Fruit fly (Drosophila melanogaster) whole organism, embryonic: ENCODE measurements around the gene CG17982.
A peak's percentile ranks its signal among the peaks of the same experiment; 100 is the strongest.

ENCODE experiments used
- Aef1 ChIP-seq: fragments of 200-800 bp; sonication (Bioruptor generic); IDR thresholded peaks from 3 replicates; pipeline ENCODE4 v1.3.6; 2022; ENCODE audit warnings: missing biosample characterization, missing genetic modification characterization
- CG10462 ChIP-seq: fragments of 200-800 bp; sonication (Bioruptor generic); optimal IDR thresholded peaks from 2 replicates; lab custom pipeline; 2016; ENCODE audit warnings: missing biosample characterization, missing genetic modification characterization
- CG10979 ChIP-seq: fragments of 200-800 bp; sonication (Bioruptor generic); optimal IDR thresholded peaks from 2 replicates; lab custom pipeline; 2018; ENCODE audit warnings: missing biosample characterization, mild to moderate bottlenecking, missing genetic modification characterization, moderate library complexity
- CG11695 ChIP-seq: fragments of 200-800 bp; sonication (Bioruptor generic); IDR thresholded peaks from 3 replicates; pipeline ENCODE4 v1.3.6; 2022; ENCODE audit warnings: missing biosample characterization, missing genetic modification characterization
- CG12219 ChIP-seq: fragments of 200-800 bp; sonication (Bioruptor generic); optimal IDR thresholded peaks from 3 replicates; lab custom pipeline; 2018; ENCODE audit warnings: missing biosample characterization, mild to moderate bottlenecking, missing genetic modification characterization
- CG12659 ChIP-seq: fragments of 200-800 bp; sonication (Bioruptor generic); optimal IDR thresholded peaks from 3 replicates; lab custom pipeline; 2017; ENCODE audit warnings: mild to moderate bottlenecking, missing biosample characterization, missing genetic modification reagents, missing genetic modification characterization
- CG12769 ChIP-seq: fragments of 200-800 bp; sonication (Bioruptor generic); optimal IDR thresholded peaks from 2 replicates; lab custom pipeline; 2019; ENCODE audit warnings: missing biosample characterization, mild to moderate bottlenecking, missing genetic modification characterization, moderate library complexity
- CG14441 ChIP-seq: fragments of 200-800 bp; sonication (Bioruptor generic); IDR thresholded peaks from 2 replicates; pipeline ENCODE4 v1.3.6; 2022; ENCODE audit warnings: missing biosample characterization, missing genetic modification characterization
- CG15696 ChIP-seq: fragments of 200-800 bp; sonication (Bioruptor generic); optimal IDR thresholded peaks from 2 replicates; lab custom pipeline; 2019; ENCODE audit warnings: missing biosample characterization, mild to moderate bottlenecking, missing genetic modification characterization, moderate library complexity
- CG1602 ChIP-seq: fragments of 200-800 bp; sonication (Bioruptor generic); optimal IDR thresholded peaks from 3 replicates; lab custom pipeline; 2016; ENCODE audit warnings: missing biosample characterization, missing genetic modification characterization
- CG1832 ChIP-seq: fragments of 200-800 bp; sonication (Bioruptor generic); optimal IDR thresholded peaks from 2 replicates; lab custom pipeline; 2017; ENCODE audit warnings: missing biosample characterization, mild to moderate bottlenecking, missing genetic modification characterization, inconsistent platforms
- CG2889 ChIP-seq: fragments of 200-800 bp; sonication (Bioruptor generic); IDR thresholded peaks from 3 replicates; pipeline ENCODE4 v1.3.6; 2022; ENCODE audit warnings: missing biosample characterization, missing genetic modification characterization
- CG31365 ChIP-seq: fragments of 200-800 bp; sonication (Bioruptor generic); optimal IDR thresholded peaks from 2 replicates; lab custom pipeline; 2018; ENCODE audit warnings: missing biosample characterization, mild to moderate bottlenecking, missing genetic modification characterization
- CG3163 ChIP-seq: fragments of 200-800 bp; sonication (Bioruptor generic); optimal IDR thresholded peaks from 3 replicates; lab custom pipeline; 2016; ENCODE audit warnings: missing biosample characterization, missing genetic modification characterization
- CG3281 ChIP-seq: fragments of 200-800 bp; sonication (Bioruptor generic); optimal IDR thresholded peaks from 3 replicates; lab custom pipeline; 2017; ENCODE audit warnings: missing biosample characterization, mild to moderate bottlenecking, missing genetic modification characterization
- CG3407 ChIP-seq: fragments of 200-800 bp; sonication (Bioruptor generic); optimal IDR thresholded peaks from 2 replicates; lab custom pipeline; 2018; ENCODE audit warnings: missing biosample characterization, mild to moderate bottlenecking, missing genetic modification characterization
- CG4328 ChIP-seq: fragments of 200-800 bp; sonication (Bioruptor generic); optimal IDR thresholded peaks from 3 replicates; lab custom pipeline; 2017; ENCODE audit warnings: missing biosample characterization, missing genetic modification reagents, missing genetic modification characterization
- CG4617 ChIP-seq: fragments of 200-800 bp; sonication (Bioruptor generic); optimal IDR thresholded peaks from 3 replicates; lab custom pipeline; 2016; ENCODE audit warnings: missing biosample characterization, missing genetic modification characterization, borderline replicate concordance
- CG4707 ChIP-seq: fragments of 200-800 bp; sonication (Bioruptor generic); optimal IDR thresholded peaks from 2 replicates; lab custom pipeline; 2018; ENCODE audit warnings: missing biosample characterization, mild to moderate bottlenecking, missing genetic modification characterization, moderate library complexity
- CG5180 ChIP-seq: fragments of 200-800 bp; sonication (Bioruptor generic); optimal IDR thresholded peaks from 3 replicates; lab custom pipeline; 2017; ENCODE audit warnings: missing biosample characterization, missing genetic modification characterization, mild to moderate bottlenecking, moderate library complexity, missing genetic modification reagents
- CG6765 ChIP-seq: fragments of 200-800 bp; sonication (Bioruptor generic); optimal IDR thresholded peaks from 3 replicates; lab custom pipeline; 2017; ENCODE audit warnings: missing biosample characterization, mild to moderate bottlenecking, missing genetic modification characterization
- CG7745 ChIP-seq: fragments of 200-800 bp; sonication (Bioruptor generic); optimal IDR thresholded peaks from 2 replicates; lab custom pipeline; 2018; ENCODE audit warnings: missing biosample characterization, mild to moderate bottlenecking, missing genetic modification characterization, moderate library complexity
- CG8359 ChIP-seq: fragments of 200-800 bp; sonication (Bioruptor generic); optimal IDR thresholded peaks from 2 replicates; lab custom pipeline; 2017; ENCODE audit warnings: missing biosample characterization, mild to moderate bottlenecking, missing genetic modification characterization, borderline replicate concordance
- Doc3 ChIP-seq: fragments of 200-800 bp; sonication (Bioruptor generic); IDR thresholded peaks from 3 replicates; pipeline ENCODE4 v1.3.6; 2022; ENCODE audit warnings: missing biosample characterization, missing genetic modification characterization; ENCODE audit not compliant: partially characterized antibody
- Dp ChIP-seq: fragments of 200-800 bp; sonication (Bioruptor generic); optimal IDR thresholded peaks from 2 replicates; lab custom pipeline; 2018; ENCODE audit warnings: missing biosample characterization, mild to moderate bottlenecking, missing genetic modification characterization, moderate library complexity
- Ets65A ChIP-seq: fragments of 200-800 bp; sonication (Bioruptor generic); peaks from one replicate; lab custom pipeline; 2016; ENCODE audit warnings: missing biosample characterization, missing genetic modification characterization
- H2.0 ChIP-seq: fragments of 200-800 bp; sonication (Bioruptor generic); IDR thresholded peaks from 2 replicates; pipeline ENCODE4 v1.3.6; 2022; ENCODE audit warnings: missing biosample characterization, missing genetic modification characterization
- Myb ChIP-seq: fragments of 200-800 bp; sonication (Bioruptor generic); optimal IDR thresholded peaks from 2 replicates; lab custom pipeline; 2016; ENCODE audit warnings: missing biosample characterization, missing genetic modification characterization
- NfI ChIP-seq: fragments of 200-800 bp; sonication (Bioruptor generic); optimal IDR thresholded peaks from 3 replicates; lab custom pipeline; 2018; ENCODE audit warnings: missing biosample characterization, mild to moderate bottlenecking, missing genetic modification characterization, moderate library complexity
- Pdp1 ChIP-seq, 2 experiments: fragments of 200-800 bp; sonication (Bioruptor generic); optimal IDR thresholded peaks; 3 replicates each; lab custom pipeline; 2016; ENCODE audit warnings: missing biosample characterization in 2 of 2, missing genetic modification characterization in 2 of 2, mild to moderate bottlenecking in 1 of 2, moderate library complexity in 1 of 2
- Ravus ChIP-seq: fragments of 200-800 bp; sonication (Bioruptor generic); IDR thresholded peaks from 2 replicates; pipeline ENCODE4 v1.3.6; 2022; ENCODE audit warnings: missing biosample characterization, missing genetic modification characterization
- Sox102F ChIP-seq: fragments of 200-800 bp; sonication (Bioruptor generic); optimal IDR thresholded peaks from 2 replicates; lab custom pipeline; 2018; ENCODE audit warnings: missing biosample characterization, mild to moderate bottlenecking, missing genetic modification characterization, moderate library complexity
- ab ChIP-seq: fragments of 200-800 bp; sonication (Bioruptor generic); optimal IDR thresholded peaks from 2 replicates; lab custom pipeline; 2016; ENCODE audit warnings: missing biosample characterization, missing genetic modification characterization
- ara ChIP-seq: fragments of 200-800 bp; sonication (Bioruptor generic); IDR thresholded peaks from 2 replicates; pipeline ENCODE4 v1.3.6; 2022; ENCODE audit warnings: missing biosample characterization, missing genetic modification characterization
- bcd ChIP-seq: fragments of 200-800 bp; sonication (Bioruptor generic); optimal IDR thresholded peaks from 2 replicates; lab custom pipeline; 2017; ENCODE audit warnings: missing biosample characterization, mild to moderate bottlenecking, missing genetic modification characterization
- dm ChIP-seq: fragments of 200-800 bp; sonication (Bioruptor generic); optimal IDR thresholded peaks from 3 replicates; lab custom pipeline; 2016; ENCODE audit warnings: missing biosample characterization, missing genetic modification characterization
- dysf ChIP-seq: fragments of 200-800 bp; sonication (Bioruptor generic); IDR thresholded peaks from 3 replicates; pipeline ENCODE4 v1.3.6; 2022; ENCODE audit warnings: missing biosample characterization, missing genetic modification characterization
- hb ChIP-seq: fragments of 200-800 bp; sonication (Bioruptor generic); IDR thresholded peaks from 3 replicates; pipeline ENCODE4 v1.3.6; 2022; ENCODE audit warnings: missing biosample characterization, missing genetic modification characterization; ENCODE audit not compliant: partially characterized antibody
- hbn ChIP-seq: fragments of 200-800 bp; sonication (Bioruptor generic); IDR thresholded peaks from 2 replicates; pipeline ENCODE4 v1.3.6; 2022; ENCODE audit warnings: missing biosample characterization, missing genetic modification characterization; ENCODE audit not compliant: partially characterized antibody
- ind ChIP-seq: fragments of 200-800 bp; sonication (Bioruptor generic); optimal IDR thresholded peaks from 3 replicates; lab custom pipeline; 2016; ENCODE audit warnings: missing biosample characterization, missing genetic modification characterization
- kay ChIP-seq: fragments of 200-800 bp; sonication (Bioruptor generic); optimal IDR thresholded peaks from 2 replicates; lab custom pipeline; 2016; ENCODE audit warnings: missing biosample characterization, missing genetic modification characterization
- maf-S ChIP-seq: fragments of 200-800 bp; sonication (Bioruptor generic); optimal IDR thresholded peaks from 2 replicates; lab custom pipeline; 2016; ENCODE audit warnings: missing biosample characterization, missing genetic modification characterization
- mld ChIP-seq: fragments of 200-800 bp; sonication (Bioruptor generic); IDR thresholded peaks from 3 replicates; pipeline ENCODE4 v1.3.6; 2022; ENCODE audit warnings: missing biosample characterization, missing genetic modification characterization; ENCODE audit not compliant: partially characterized antibody
- oc ChIP-seq: fragments of 200-800 bp; sonication (Bioruptor generic); optimal IDR thresholded peaks from 2 replicates; lab custom pipeline; 2018; ENCODE audit warnings: missing biosample characterization, mild to moderate bottlenecking, missing genetic modification characterization, moderate library complexity
- sd ChIP-seq: fragments of 200-800 bp; sonication (Bioruptor generic); optimal IDR thresholded peaks from 3 replicates; lab custom pipeline; 2018; ENCODE audit warnings: missing biosample characterization, mild to moderate bottlenecking, missing genetic modification characterization, moderate library complexity
- shn ChIP-seq: fragments of 200-800 bp; sonication (Bioruptor generic); optimal IDR thresholded peaks from 3 replicates; lab custom pipeline; 2016; ENCODE audit warnings: missing biosample characterization, missing genetic modification characterization
- slbo ChIP-seq: fragments of 200-800 bp; sonication (Bioruptor generic); IDR thresholded peaks from 2 replicates; pipeline ENCODE4 v1.3.6; 2022; ENCODE audit warnings: missing biosample characterization, missing genetic modification characterization
- twi ChIP-seq: fragments of 200-800 bp; optimal IDR thresholded peaks from 2 replicates; lab custom pipeline; 2019; ENCODE audit warnings: missing biosample characterization, mild to moderate bottlenecking, missing genetic modification characterization, moderate library complexity

The CG17982 gene

DNA sequence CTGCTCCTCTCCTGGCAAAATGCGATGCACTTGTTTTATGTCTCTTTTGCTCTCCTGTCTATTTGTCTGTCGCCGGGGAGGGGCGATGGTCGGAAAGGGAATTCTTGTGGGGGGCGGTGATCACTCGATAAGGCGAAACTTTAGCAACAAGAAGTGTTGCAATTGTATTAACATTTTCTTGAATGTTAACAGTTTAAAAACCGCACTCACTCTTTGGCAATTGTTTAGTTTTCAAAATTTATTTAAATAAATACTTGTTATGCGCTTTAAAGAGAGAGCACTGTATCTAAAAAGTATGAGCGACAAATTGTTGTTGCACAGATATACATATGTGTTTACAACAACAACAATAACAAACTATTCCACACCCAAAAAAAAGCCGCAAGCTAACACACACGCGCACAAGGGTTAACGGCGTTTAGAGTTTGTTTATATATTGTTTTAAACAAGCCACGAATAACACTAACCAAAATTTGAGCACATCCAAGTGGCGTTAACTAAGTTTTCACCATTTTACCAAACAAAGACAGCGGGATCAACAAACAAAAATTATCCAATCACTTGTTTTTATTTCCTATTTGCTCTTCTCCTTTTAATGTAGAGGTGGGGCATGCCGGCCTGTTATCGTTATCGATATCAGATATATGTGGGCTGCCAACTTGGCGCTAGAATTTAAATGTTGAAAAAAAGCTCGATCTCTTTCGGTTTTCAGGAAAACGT is 42.0 kb downstream of the CG17982 start, which contains the start of gene CG2258 (continued):
- TF ChIP-seq ara (GFP tag; lab: Robert Waterston, UW), result peak; percentile 70
- peak; percentile 86 for TF ChIP-seq CG12219
- peak; percentile 74 for TF ChIP-seq bcd (GFP tag; lab: Kevin White, UChicago)
- peak; percentile 33 for TF ChIP-seq CG4617 (GFP tag; lab: Kevin White, UChicago)
- TF ChIP-seq mld (GFP tag; lab: Robert Waterston, UW), result no peak
- TF ChIP-seq twi (tag; lab: Kevin White, UChicago), result peak; percentile 79
- no peak for TF ChIP-seq CG1832 (GFP tag; lab: Kevin White, UChicago)
- TF ChIP-seq CG11695 (GFP tag; lab: Robert Waterston, UW), result peak; percentile 80
- TF ChIP-seq shn, result no peak
- peak; percentile 92 for TF ChIP-seq oc (tag; lab: Kevin White, UChicago)
- TF ChIP-seq CG10462 (GFP tag; lab: Kevin White, UChicago), result peak; percentile 1
- TF ChIP-seq ab (GFP tag; lab: Kevin White, UChicago), result peak; percentile 12
- TF ChIP-seq Ets65A (GFP tag; lab: Kevin White, UChicago), result peak; percentile 98
- peak; percentile 53 for TF ChIP-seq CG31365
- TF ChIP-seq CG4707 (GFP tag; lab: Kevin White, UChicago), result peak; percentile 43
- peak; percentile 84 for TF ChIP-seq NfI (GFP tag; lab: Kevin White, UChicago)
- TF ChIP-seq Sox102F, result peak; percentile 94
- peak; percentile 70 for TF ChIP-seq maf-S (GFP tag; lab: Kevin White, UChicago)
- TF ChIP-seq Ravus, result peak; percentile 57
- TF ChIP-seq H2.0 (GFP tag; lab: Robert Waterston, UW), result peak; percentile 78
- no peak for TF ChIP-seq CG7745 (tag; lab: Kevin White, UChicago)
- TF ChIP-seq CG10979 (tag; lab: Kevin White, UChicago), result peak; percentile 89
- TF ChIP-seq CG15696, result peak; percentile 51
- peak; percentile 66; the same call in 2 of the 3 replicates for TF ChIP-seq CG2889
- TF ChIP-seq CG3163 (GFP tag; lab: Kevin White, UChicago), result peak; percentile 10
- peak; percentile 77 for TF ChIP-seq CG4328
- TF ChIP-seq hbn, result no peak
- TF ChIP-seq Doc3 (GFP tag; lab: Robert Waterston, UW), result peak; percentile 37; the same call in 1 of the 3 replicates
- TF ChIP-seq sd (tag; lab: Kevin White, UChicago), result peak; percentile 59
- no peak for TF ChIP-seq kay (GFP tag; lab: Kevin White, UChicago)
- TF ChIP-seq Dp (GFP tag; lab: Kevin White, UChicago), result peak; percentile 82
- TF ChIP-seq Pdp1 (GFP tag; optimal IDR thresholded peaks at IDR 0.05; lab: Kevin White, UChicago), result peak; percentile 33 to 35
- TF ChIP-seq dysf, result peak; percentile 93
- peak; percentile 87 for TF ChIP-seq Aef1
- TF ChIP-seq Myb (GFP tag; lab: Kevin White, UChicago), result peak; percentile 30
- TF ChIP-seq CG5180 (GFP tag; lab: Kevin White, UChicago), result peak; percentile 64
- TF ChIP-seq CG8359 (GFP tag; lab: Kevin White, UChicago), result no peak
- TF ChIP-seq CG6765 (GFP tag; lab: Kevin White, UChicago), result peak; percentile 69
- TF ChIP-seq slbo (GFP tag; lab: Robert Waterston, UW), result peak; percentile 90
- no peak for TF ChIP-seq hb (GFP tag; lab: Robert Waterston, UW)
- peak; percentile 75 for TF ChIP-seq CG3407 (GFP tag; lab: Kevin White, UChicago)
- peak; percentile 50 for TF ChIP-seq dm (GFP tag; lab: Kevin White, UChicago)
- TF ChIP-seq ind (GFP tag; lab: Kevin White, UChicago), result peak; percentile 87
- peak; percentile 85 for TF ChIP-seq CG12659 (GFP tag; lab: Kevin White, UChicago)
- peak; percentile 81 for TF ChIP-seq CG3281 (GFP tag; lab: Kevin White, UChicago)
- TF ChIP-seq CG14441 (GFP tag; lab: Robert Waterston, UW), result peak; percentile 88
- peak; percentile 74 for TF ChIP-seq CG1602 (GFP tag; lab: Kevin White, UChicago)
- peak; percentile 90 for TF ChIP-seq CG12769 (tag; lab: Kevin White, UChicago)
